Worm (Caenorhabditis elegans) whole organism, L2 larva: ENCODE measurements around the gene B0563.8.

Source experiments
- F13H6.1 ChIP-seq: sonication (generic microtip); optimal IDR thresholded peaks from 2 replicates; lab custom pipeline; 2016; ENCODE audit warnings: missing genetic modification characterization, missing compliant biosample characterization
- R02D3.7 ChIP-seq: fragments of 150-350 bp; optimal IDR thresholded peaks from 2 replicates; lab custom pipeline; 2014; ENCODE audit warnings: missing biosample characterization, missing genetic modification characterization
- ZK546.5 ChIP-seq: sonication (generic microtip); optimal IDR thresholded peaks from 2 replicates; lab custom pipeline; 2017; ENCODE audit warnings: missing biosample characterization, missing genetic modification characterization
- ama-1 ChIP-seq: fragments of 150-350 bp; optimal IDR thresholded peaks from 2 replicates; lab custom pipeline; 2018; ENCODE audit warnings: inconsistent platforms
- blmp-1 ChIP-seq: sonication (generic microtip); optimal IDR thresholded peaks from 2 replicates; lab custom pipeline; 2017; ENCODE audit warnings: missing genetic modification characterization, mild to moderate bottlenecking, missing compliant biosample characterization, antibody characterized with exemption, moderate library complexity; ENCODE audit not compliant: insufficient read depth
- ceh-16 ChIP-seq: fragments of 150-350 bp; optimal IDR thresholded peaks from 2 replicates; lab custom pipeline; 2014; ENCODE audit warnings: missing biosample characterization, missing genetic modification characterization
- ceh-82 ChIP-seq: fragments of 150-350 bp; optimal IDR thresholded peaks from 2 replicates; lab custom pipeline; 2014; ENCODE audit warnings: missing biosample characterization, missing genetic modification characterization
- crh-2 ChIP-seq: sonication (generic microtip); optimal IDR thresholded peaks from 2 replicates; lab custom pipeline; 2017; ENCODE audit warnings: missing biosample characterization, missing genetic modification characterization
- egl-27 ChIP-seq: sonication (generic microtip); optimal IDR thresholded peaks from 3 replicates; lab custom pipeline; 2017; ENCODE audit warnings: missing biosample characterization, missing genetic modification reagents, missing genetic modification characterization
- fos-1 ChIP-seq: fragments of 150-350 bp; optimal IDR thresholded peaks from 2 replicates; lab custom pipeline; 2014; ENCODE audit warnings: missing biosample characterization, missing genetic modification characterization
- gmeb-1 ChIP-seq: fragments of 150-350 bp; optimal IDR thresholded peaks from 2 replicates; lab custom pipeline; 2014; ENCODE audit warnings: missing biosample characterization, missing genetic modification characterization
- lin-13 ChIP-seq: fragments of 150-350 bp; optimal IDR thresholded peaks from 2 replicates; lab custom pipeline; 2014; ENCODE audit warnings: missing biosample characterization, missing genetic modification reagents, missing genetic modification characterization
- lin-39 ChIP-seq: fragments of 150-350 bp; optimal IDR thresholded peaks from 2 replicates; lab custom pipeline; 2014; ENCODE audit warnings: missing biosample characterization, missing genetic modification reagents, missing genetic modification characterization
- lsy-2 ChIP-seq, 2 experiments: fragments of 150-350 bp in 1 of 2; sonication (generic microtip) in 1 of 2; optimal IDR thresholded peaks; 2 replicates each; lab custom pipeline; 2014 to 2017; ENCODE audit warnings: missing biosample characterization in 2 of 2, missing genetic modification characterization in 2 of 2
- mab-5 ChIP-seq: fragments of 150-350 bp; optimal IDR thresholded peaks from 2 replicates; lab custom pipeline; 2014; ENCODE audit warnings: missing biosample characterization, missing genetic modification characterization
- mbf-1 ChIP-seq: sonication (generic microtip); optimal IDR thresholded peaks from 2 replicates; lab custom pipeline; 2017; ENCODE audit warnings: missing biosample characterization, missing genetic modification characterization
- nhr-11 ChIP-seq: fragments of 150-350 bp; optimal IDR thresholded peaks from 2 replicates; lab custom pipeline; 2014; ENCODE audit warnings: missing biosample characterization, missing genetic modification characterization
- nhr-12 ChIP-seq: fragments of 150-350 bp; optimal IDR thresholded peaks from 2 replicates; lab custom pipeline; 2014; ENCODE audit warnings: missing biosample characterization, missing genetic modification characterization
- nhr-129 ChIP-seq: fragments of 150-350 bp; optimal IDR thresholded peaks from 2 replicates; lab custom pipeline; 2014; ENCODE audit warnings: missing biosample characterization, missing genetic modification characterization
- nhr-21 ChIP-seq: fragments of 150-350 bp; optimal IDR thresholded peaks from 2 replicates; lab custom pipeline; 2014; ENCODE audit warnings: missing biosample characterization, missing genetic modification characterization
- nhr-23 ChIP-seq: fragments of 150-350 bp; optimal IDR thresholded peaks from 2 replicates; lab custom pipeline; 2014; ENCODE audit warnings: missing biosample characterization, missing genetic modification reagents, missing genetic modification characterization
- nhr-237 ChIP-seq: fragments of 150-350 bp; optimal IDR thresholded peaks from 2 replicates; lab custom pipeline; 2014; ENCODE audit warnings: missing biosample characterization, missing genetic modification characterization
- nhr-6 ChIP-seq: fragments of 150-350 bp; optimal IDR thresholded peaks from 2 replicates; lab custom pipeline; 2014; ENCODE audit warnings: missing biosample characterization, missing genetic modification characterization
- nhr-77 ChIP-seq: fragments of 150-350 bp; optimal IDR thresholded peaks from 2 replicates; lab custom pipeline; 2014; ENCODE audit warnings: missing biosample characterization, missing genetic modification characterization
- peb-1 ChIP-seq: fragments of 150-350 bp; optimal IDR thresholded peaks from 2 replicates; lab custom pipeline; 2014; ENCODE audit warnings: missing biosample characterization, missing genetic modification characterization
- sem-4 ChIP-seq: fragments of 150-350 bp; optimal IDR thresholded peaks from 2 replicates; lab custom pipeline; 2014; ENCODE audit warnings: missing biosample characterization, missing genetic modification reagents, missing genetic modification characterization
- sma-3 ChIP-seq: sonication (generic microtip); optimal IDR thresholded peaks from 2 replicates; lab custom pipeline; 2016; ENCODE audit warnings: missing genetic modification reagents, missing genetic modification characterization, missing compliant biosample characterization
- sma-9 ChIP-seq, 2 experiments: fragments of 150-350 bp in 1 of 2; sonication (generic microtip) in 1 of 2; optimal IDR thresholded peaks; 2 replicates each; lab custom pipeline; 2014 to 2016; ENCODE audit warnings: missing genetic modification characterization in 2 of 2, mild to moderate bottlenecking in 1 of 2, missing biosample characterization in 1 of 2, missing compliant biosample characterization in 1 of 2, missing genetic modification reagents in 1 of 2, moderate library complexity in 1 of 2
- snpc-4 ChIP-seq: fragments of 150-350 bp; optimal IDR thresholded peaks from 2 replicates; lab custom pipeline; 2014; ENCODE audit warnings: missing biosample characterization, missing genetic modification characterization
- unc-39 ChIP-seq: fragments of 150-350 bp; optimal IDR thresholded peaks from 2 replicates; lab custom pipeline; 2014; ENCODE audit warnings: missing biosample characterization, missing genetic modification characterization
- unc-62 ChIP-seq: fragments of 150-350 bp; optimal IDR thresholded peaks from 2 replicates; lab custom pipeline; 2014; ENCODE audit warnings: missing biosample characterization, missing genetic modification reagents, missing genetic modification characterization
- zag-1 ChIP-seq: fragments of 150-350 bp; optimal IDR thresholded peaks from 2 replicates; lab custom pipeline; 2014; ENCODE audit warnings: missing biosample characterization, missing genetic modification characterization
- ztf-1 ChIP-seq: fragments of 200-800 bp; sonication (Bioruptor generic); conservative IDR thresholded peaks from 2 replicates; pipeline ENCODE4 v1.3.6; 2022; ENCODE audit warnings: missing genetic modification characterization, missing compliant biosample characterization
- ztf-4 ChIP-seq: fragments of 150-350 bp; optimal IDR thresholded peaks from 2 replicates; lab custom pipeline; 2014; ENCODE audit warnings: missing biosample characterization, missing genetic modification characterization

B0563.8 gene

ce11 chrX:9168239-9168638 is 6.1 kb downstream of the B0563.8 start, which contains the start of gene B0563.9:
B0563.9 (plus strand) TSS chrX:9168539.
- TF ChIP-seq nhr-11 (tag; lab: Kevin White, UChicago): no peak
- TF ChIP-seq sma-3: no peak
- no peak for TF ChIP-seq blmp-1 (tag; lab: Kevin White, UChicago)
- no peak for TF ChIP-seq ama-1 (lab: Kevin White, UChicago)
- no peak for TF ChIP-seq zag-1 (tag; lab: Kevin White, UChicago)
- TF ChIP-seq nhr-21 (tag; lab: Kevin White, UChicago): no peak
- TF ChIP-seq lin-13 (GFP tag; lab: Kevin White, UChicago): no peak
- no peak for TF ChIP-seq nhr-6 (tag; lab: Kevin White, UChicago)
- no peak for TF ChIP-seq snpc-4 (tag; lab: Kevin White, UChicago)
- no peak for TF ChIP-seq ztf-1 (GFP tag; lab: Robert Waterston, UW)
- no peak for TF ChIP-seq nhr-129 (tag; lab: Kevin White, UChicago)

- no peak for TF ChIP-seq peb-1 (tag; lab: Kevin White, UChicago)
- no peak for TF ChIP-seq ztf-4 (tag; lab: Kevin White, UChicago)
- TF ChIP-seq nhr-6 (tag; lab: Kevin White, UChicago): no peak
These were observed 7.4 kb downstream of the B0563.8 start, which contains the start of gene B0563.10 for ce11 chrX:9166921-9167320. B0563.10 (minus strand) TSS chrX:9167245.

- TF ChIP-seq blmp-1 (tag; lab: Kevin White, UChicago) (no peak), R02D3.7 (no peak), ceh-82 (tag; lab: Kevin White, UChicago) (no peak)
- TF ChIP-seq, all 48 proteins: peak for 0
These were observed 11.4 kb downstream of the B0563.8 start, which contains the start of gene tsp-11 for ce11 chrX:9162864-9163263. tsp-11 (plus strand) TSS chrX:9163164.

ce11 chrX:9161253-9161904 is 12.9 kb downstream of the B0563.8 start:
- TF ChIP-seq lin-39 (tag; lab: Kevin White, UChicago) (no peak), sma-9 (GFP tag; optimal IDR thresholded peaks at IDR 0.05; lab: Kevin White, UChicago) (peak; percentile 52), sma-9 (tag; optimal IDR thresholded peaks at IDR 0.05; lab: Kevin White, UChicago) (no peak), mab-5 (tag; lab: Kevin White, UChicago) (no peak), nhr-129 (tag; lab: Kevin White, UChicago) (peak; percentile 71), lin-13 (GFP tag; lab: Kevin White, UChicago) (no peak), F13H6.1 (tag; lab: Kevin White, UChicago) (peak; percentile 67), gmeb-1 (no peak), nhr-12 (no peak), crh-2 (tag; lab: Kevin White, UChicago) (no peak), nhr-237 (tag; lab: Kevin White, UChicago) (no peak), ztf-4 (tag; lab: Kevin White, UChicago) (no peak), sem-4 (tag; lab: Kevin White, UChicago) (peak; percentile 23), lsy-2 (tag; optimal IDR thresholded peaks at IDR 0.05; lab: Kevin White, UChicago) (no peak), nhr-11 (tag; lab: Kevin White, UChicago) (no peak), unc-62 (GFP tag; lab: Kevin White, UChicago) (no peak), ZK546.5 (tag; lab: Kevin White, UChicago) (no peak), nhr-6 (tag; lab: Kevin White, UChicago) (no peak)

- TF ChIP-seq lsy-2 (tag; optimal IDR thresholded peaks at IDR 0.05; lab: Kevin White, UChicago) (no peak), fos-1 (peak; percentile 20)
- TF ChIP-seq, all 48 proteins: peak for 1
These were observed 18.6 kb downstream of the B0563.8 start for ce11 chrX:9155751-9156150.

ce11 chrX:9154216-9154615 is 20.1 kb downstream of the B0563.8 start, which contains the start of gene B0563.7:
B0563.7 (minus strand) TSS chrX:9154316.
- no peak for TF ChIP-seq lin-39 (tag; lab: Kevin White, UChicago)
- TF ChIP-seq mbf-1 (tag; lab: Kevin White, UChicago): no peak
- TF ChIP-seq ceh-16 (tag; lab: Kevin White, UChicago): no peak
- no peak for TF ChIP-seq fos-1
- TF ChIP-seq egl-27: no peak
- no peak for TF ChIP-seq ama-1 (lab: Kevin White, UChicago)
- TF ChIP-seq ztf-1 (GFP tag; lab: Robert Waterston, UW): no peak
- no peak for TF ChIP-seq nhr-77 (tag; lab: Kevin White, UChicago)
- no peak for TF ChIP-seq unc-39 (tag; lab: Kevin White, UChicago)
- no peak for TF ChIP-seq nhr-23 (tag; lab: Kevin White, UChicago)
- TF ChIP-seq zag-1 (tag; lab: Kevin White, UChicago): no peak
